Worm (Caenorhabditis elegans) whole organism, L4 larva: ENCODE data around the gene ZK892.3.
A peak's percentile ranks its signal among the peaks of the same experiment; 100 is the strongest.

Source experiments
- D1046.2 ChIP-seq: fragments of 200-800 bp; sonication (Bioruptor generic); IDR thresholded peaks from 2 replicates; pipeline ENCODE4 v1.3.6; 2022; ENCODE audit warnings: missing genetic modification characterization, missing compliant biosample characterization
- F26F4.8 ChIP-seq: fragments of 200-800 bp; sonication (Bioruptor generic); conservative IDR thresholded peaks from 2 replicates; pipeline ENCODE4 v1.3.6; 2022; ENCODE audit warnings: missing genetic modification characterization, missing compliant biosample characterization
- F37D6.2 ChIP-seq: sonication (generic microtip); optimal IDR thresholded peaks from 2 replicates; lab custom pipeline; 2016; ENCODE audit warnings: mild to moderate bottlenecking, missing genetic modification characterization, missing compliant biosample characterization
- F49E8.2 ChIP-seq: sonication (generic microtip); optimal IDR thresholded peaks from 2 replicates; lab custom pipeline; 2016; ENCODE audit warnings: missing compliant biosample characterization, mild to moderate bottlenecking, missing genetic modification characterization, borderline replicate concordance
- T20F7.1 ChIP-seq: fragments of 200-800 bp; sonication (Bioruptor generic); optimal IDR thresholded peaks from 2 replicates; lab custom pipeline; 2018; ENCODE audit warnings: mild to moderate bottlenecking, missing genetic modification characterization, missing compliant biosample characterization
- Y5F2A.4 ChIP-seq: fragments of 200-800 bp; sonication (Bioruptor generic); optimal IDR thresholded peaks from 2 replicates; lab custom pipeline; 2018; ENCODE audit warnings: mild to moderate bottlenecking, missing genetic modification characterization, missing compliant biosample characterization
- Y75B8A.6 ChIP-seq: fragments of 200-800 bp; sonication (Bioruptor generic); IDR thresholded peaks from 2 replicates; pipeline ENCODE4 v1.3.6; 2022; ENCODE audit warnings: missing genetic modification reagents, missing genetic modification characterization, missing compliant biosample characterization
- ZK337.2 ChIP-seq: fragments of 200-800 bp; sonication (Bioruptor generic); IDR thresholded peaks from 2 replicates; pipeline ENCODE4 v1.3.6; 2022; ENCODE audit warnings: missing genetic modification reagents, missing genetic modification characterization, missing compliant biosample characterization
- ZK546.5 ChIP-seq, 2 experiments: sonication (generic microtip); optimal IDR thresholded peaks; 2 replicates each; lab custom pipeline; 2017; ENCODE audit warnings: missing biosample characterization in 2 of 2, missing genetic modification characterization in 2 of 2
- aha-1 ChIP-seq: fragments of 150-350 bp; peaks from one replicate; lab custom pipeline; 2014; ENCODE audit warnings: missing biosample characterization, missing genetic modification characterization
- arid-1 ChIP-seq: fragments of 200-800 bp; sonication (Bioruptor generic); conservative IDR thresholded peaks from 2 replicates; pipeline ENCODE4 v1.3.6; 2022; ENCODE audit warnings: missing genetic modification reagents, missing genetic modification characterization, missing compliant biosample characterization
- attf-4 ChIP-seq: sonication (generic microtip); optimal IDR thresholded peaks from 3 replicates; lab custom pipeline; 2017; ENCODE audit warnings: missing biosample characterization, missing genetic modification characterization
- ces-1 ChIP-seq: fragments of 150-350 bp; sonication (generic microtip); optimal IDR thresholded peaks from 4 replicates; lab custom pipeline; 2014; ENCODE audit warnings: missing biosample characterization, missing genetic modification reagents, missing genetic modification characterization
- cey-2 ChIP-seq: sonication (generic microtip); optimal IDR thresholded peaks from 3 replicates; lab custom pipeline; 2017; ENCODE audit warnings: missing genetic modification characterization, mild to moderate bottlenecking, missing compliant biosample characterization, antibody characterized with exemption, borderline replicate concordance; ENCODE audit not compliant: insufficient read depth
- dmd-8 ChIP-seq: fragments of 200-800 bp; sonication (Bioruptor generic); IDR thresholded peaks from 2 replicates; pipeline ENCODE4 v1.3.6; 2022; ENCODE audit warnings: missing genetic modification characterization, missing compliant biosample characterization
- dmd-9 ChIP-seq: fragments of 200-800 bp; sonication (Bioruptor generic); IDR thresholded peaks from 2 replicates; pipeline ENCODE4 v1.3.6; 2022; ENCODE audit warnings: missing genetic modification reagents, missing genetic modification characterization, missing compliant biosample characterization
- dpl-1 ChIP-seq: fragments of 150-350 bp; optimal IDR thresholded peaks from 2 replicates; lab custom pipeline; 2014; ENCODE audit warnings: missing biosample characterization, missing genetic modification reagents, missing genetic modification characterization
- duxl-1 ChIP-seq: sonication (generic microtip); optimal IDR thresholded peaks from 2 replicates; lab custom pipeline; 2016; ENCODE audit warnings: mild to moderate bottlenecking, missing genetic modification characterization, moderate library complexity, missing compliant biosample characterization; ENCODE audit not compliant: poor library complexity
- egl-43 ChIP-seq: fragments of 200-800 bp; sonication (Bioruptor generic); IDR thresholded peaks from 2 replicates; pipeline ENCODE4 v1.3.6; 2022; ENCODE audit warnings: missing genetic modification reagents, missing genetic modification characterization, missing compliant biosample characterization
- fos-1 ChIP-seq: fragments of 150-350 bp; optimal IDR thresholded peaks from 2 replicates; lab custom pipeline; 2014; ENCODE audit warnings: missing biosample characterization, missing genetic modification characterization
- hif-1 ChIP-seq, 2 experiments: sonication (generic microtip); optimal IDR thresholded peaks; 2 replicates each; lab custom pipeline; 2016 to 2017; ENCODE audit warnings: missing compliant biosample characterization in 2 of 2, missing genetic modification characterization in 2 of 2, missing genetic modification reagents in 2 of 2, missing genotype in 2 of 2, mild to moderate bottlenecking in 1 of 2
- hlh-11 ChIP-seq: fragments of 200-800 bp; sonication (Bioruptor generic); optimal IDR thresholded peaks from 2 replicates; lab custom pipeline; 2018; ENCODE audit warnings: mild to moderate bottlenecking, missing genetic modification characterization, missing compliant biosample characterization
- lim-7 ChIP-seq: fragments of 200-800 bp; sonication (Bioruptor generic); IDR thresholded peaks from 2 replicates; pipeline ENCODE4 v1.3.6; 2022; ENCODE audit warnings: missing genetic modification characterization, missing compliant biosample characterization
- lin-1 ChIP-seq: fragments of 200-800 bp; sonication (Bioruptor generic); IDR thresholded peaks from 2 replicates; pipeline ENCODE4 v1.3.6; 2022; ENCODE audit warnings: missing genetic modification reagents, missing genetic modification characterization, missing compliant biosample characterization
- lin-38 ChIP-seq: fragments of 200-800 bp; sonication (Bioruptor generic); IDR thresholded peaks from 2 replicates; pipeline ENCODE4 v1.3.6; 2022; ENCODE audit warnings: missing genetic modification reagents, missing genetic modification characterization, missing compliant biosample characterization
- madf-5 ChIP-seq, 2 experiments: fragments of 200-800 bp; sonication (Bioruptor generic); IDR thresholded peaks; 2 replicates each; pipeline ENCODE4 v1.3.6; 2022; ENCODE audit warnings: missing compliant biosample characterization in 2 of 2, missing genetic modification characterization in 2 of 2
- mdl-1 ChIP-seq, 2 experiments: fragments of 150-350 bp in 1 of 2; sonication (generic microtip) in 1 of 2; optimal IDR thresholded peaks; 2 replicates each; lab custom pipeline; 2014 to 2017; ENCODE audit warnings: missing biosample characterization in 2 of 2, missing genetic modification characterization in 2 of 2
- mdt-29 ChIP-seq: fragments of 200-800 bp; sonication (Bioruptor generic); IDR thresholded peaks from 2 replicates; pipeline ENCODE4 v1.3.6; 2022; ENCODE audit warnings: missing genetic modification reagents, missing genetic modification characterization, missing compliant biosample characterization
- mep-1 ChIP-seq: fragments of 150-350 bp; sonication (generic microtip); optimal IDR thresholded peaks from 3 replicates; lab custom pipeline; 2014; ENCODE audit warnings: missing biosample characterization, missing genetic modification characterization
- mes-2 ChIP-seq: sonication (generic microtip); optimal IDR thresholded peaks from 2 replicates; lab custom pipeline; 2016; ENCODE audit warnings: missing genotype, mild to moderate bottlenecking, missing genetic modification characterization, missing compliant biosample characterization; ENCODE audit not compliant: poor library complexity, severe bottlenecking
- nhr-111 ChIP-seq: fragments of 200-800 bp; sonication (Bioruptor generic); optimal IDR thresholded peaks from 2 replicates; lab custom pipeline; 2018; ENCODE audit warnings: mild to moderate bottlenecking, missing genetic modification characterization, missing compliant biosample characterization
- nhr-237 ChIP-seq: sonication (generic microtip); optimal IDR thresholded peaks from 2 replicates; lab custom pipeline; 2017; ENCODE audit warnings: missing biosample characterization, missing genetic modification characterization
- nhr-28 ChIP-seq: fragments of 150-350 bp; optimal IDR thresholded peaks from 2 replicates; lab custom pipeline; 2014; ENCODE audit warnings: missing biosample characterization, missing genetic modification characterization
- nhr-41 ChIP-seq: fragments of 200-800 bp; sonication (Bioruptor generic); IDR thresholded peaks from 2 replicates; pipeline ENCODE4 v1.3.6; 2022; ENCODE audit warnings: missing genetic modification reagents, missing genetic modification characterization, missing compliant biosample characterization
- nhr-48 ChIP-seq: sonication (generic microtip); optimal IDR thresholded peaks from 2 replicates; lab custom pipeline; 2016; ENCODE audit warnings: mild to moderate bottlenecking, missing genetic modification characterization, missing compliant biosample characterization
- nhr-6 ChIP-seq: fragments of 150-350 bp; optimal IDR thresholded peaks from 2 replicates; lab custom pipeline; 2014; ENCODE audit warnings: missing biosample characterization, missing genetic modification characterization
- rbr-2 ChIP-seq: sonication (generic microtip); optimal IDR thresholded peaks from 2 replicates; lab custom pipeline; 2016; ENCODE audit warnings: missing genotype, missing genetic modification characterization, missing compliant biosample characterization
- saeg-2 ChIP-seq: fragments of 200-800 bp; sonication (Bioruptor generic); IDR thresholded peaks from 2 replicates; pipeline ENCODE4 v1.3.6; 2022; ENCODE audit warnings: missing genetic modification reagents, missing genetic modification characterization, missing compliant biosample characterization
- sdz-12 ChIP-seq: fragments of 200-800 bp; sonication (Bioruptor generic); optimal IDR thresholded peaks from 2 replicates; lab custom pipeline; 2018; ENCODE audit warnings: mild to moderate bottlenecking, missing genetic modification characterization, missing compliant biosample characterization
- tag-97 ChIP-seq: fragments of 200-800 bp; sonication (Bioruptor generic); IDR thresholded peaks from 2 replicates; pipeline ENCODE4 v1.3.6; 2022; ENCODE audit warnings: missing genetic modification characterization, missing compliant biosample characterization
- unc-62 ChIP-seq, 3 experiments: fragments of 150-350 bp in 1 of 3; sonication (generic microtip); optimal IDR thresholded peaks in 2 of 3; peaks in 1 of 3; 1 replicate in 1 of 3; 2 replicates in 2 of 3; lab custom pipeline; 2014 to 2017; ENCODE audit warnings: missing biosample characterization in 3 of 3, missing genetic modification characterization in 3 of 3, missing genetic modification reagents in 3 of 3, missing genotype in 1 of 3
- zfp-2 ChIP-seq: sonication (generic microtip); optimal IDR thresholded peaks from 2 replicates; lab custom pipeline; 2016; ENCODE audit warnings: mild to moderate bottlenecking, missing genetic modification characterization, missing compliant biosample characterization
- zfp-3 ChIP-seq: fragments of 200-800 bp; sonication (Bioruptor generic); conservative IDR thresholded peaks from 2 replicates; pipeline ENCODE4 v1.3.6; 2022; ENCODE audit warnings: missing genetic modification reagents, missing genetic modification characterization, missing compliant biosample characterization

The ZK892.3 gene

DNA sequence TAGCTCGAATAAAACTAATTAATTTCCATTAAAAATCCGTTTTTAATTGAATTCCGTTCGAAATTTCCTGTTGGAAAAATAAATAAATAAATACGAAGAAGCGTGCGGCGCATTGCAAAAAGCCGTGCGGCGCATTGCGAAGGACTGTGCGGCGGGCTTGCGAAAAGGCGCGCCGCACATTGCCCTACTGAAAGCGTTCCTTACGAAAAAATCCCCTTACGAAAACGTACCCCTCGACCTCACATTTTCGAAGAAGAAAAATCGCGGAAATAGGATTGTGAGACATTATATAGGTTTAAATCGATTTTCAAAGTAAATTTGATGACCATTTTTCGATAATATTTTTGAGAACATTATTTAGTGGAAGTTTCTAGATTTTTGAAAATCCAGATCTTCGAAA, 33.1 kb downstream of the ZK892.3 start (continued):
- TF ChIP-seq arid-1 (GFP tag; lab: Robert Waterston, UW) (peak; percentile 58; the same call in 1 of the 2 replicates), nhr-41 (0 out of 2 replicates have a peak, but pooled peaks have one; percentile 36), mes-2 (tag; lab: Kevin White, UChicago) (peak; percentile 49), saeg-2 (GFP tag; lab: Robert Waterston, UW) (0 out of 2 replicates have a peak, but pooled peaks have one; percentile 20), lin-38 (peak; percentile 91), mdt-29 (GFP tag; lab: Robert Waterston, UW) (0 out of 2 replicates have a peak, but pooled peaks have one; percentile 16), D1046.2 (GFP tag; lab: Robert Waterston, UW) (peak; percentile 74; the same call in 1 of the 2 replicates)

DNA sequence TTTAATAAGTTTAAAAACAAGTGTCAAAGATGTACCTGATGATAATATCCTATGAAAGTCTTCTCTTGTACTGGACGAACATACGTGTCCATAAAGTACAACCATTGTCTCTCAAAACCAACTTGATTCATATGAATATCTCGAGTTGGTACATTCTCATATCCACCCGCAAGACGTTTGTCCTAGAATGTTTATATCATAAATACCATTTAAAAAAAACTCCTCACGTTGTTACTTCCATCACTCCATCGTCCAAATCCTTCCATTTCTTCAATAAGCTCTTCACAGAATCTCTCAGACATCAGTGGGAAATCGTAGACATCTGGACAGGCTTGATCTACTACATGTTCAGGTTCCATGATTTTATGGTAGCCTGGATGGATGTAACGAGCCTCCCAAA, 33.8 kb downstream of the ZK892.3 start:
- TF ChIP-seq unc-62 (GFP tag; optimal IDR thresholded peaks at IDR 0.05 in 1 of 2; lab: Kevin White, UChicago): peak in 1 of 2 experiments; percentile 93
- TF ChIP-seq unc-62 (tag; optimal IDR thresholded peaks at IDR 0.05; lab: Kevin White, UChicago): no peak
- TF ChIP-seq Y75B8A.6 (GFP tag; lab: Robert Waterston, UW): no peak

DNA sequence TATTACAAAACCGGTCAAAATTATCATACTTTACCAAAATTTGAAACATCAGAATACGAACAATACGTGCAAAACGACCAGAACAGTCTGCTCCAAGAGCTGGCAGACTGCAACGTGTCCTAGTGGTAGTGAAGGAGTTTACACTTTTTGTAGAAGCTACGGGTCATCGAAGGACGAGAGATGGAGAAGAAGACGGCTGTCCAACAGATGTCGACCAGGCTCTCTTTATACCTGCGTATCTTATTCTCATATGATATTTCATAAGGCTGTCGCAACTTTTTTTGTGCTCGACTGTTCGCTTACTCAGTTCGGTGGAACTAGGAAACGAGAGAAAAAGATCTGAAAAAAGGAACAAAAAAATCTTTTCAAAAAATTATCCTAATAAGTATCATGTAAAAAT, 38.2 kb downstream of the ZK892.3 start, which contains the start of gene let-268:
Gene let-268, minus strand, starts transcription at position 182 of the 400 bp plus-strand sequence.
- peak; percentile 7 for TF ChIP-seq aha-1 (tag; lab: Kevin White, UChicago)
- no peak for TF ChIP-seq lin-1 (GFP tag; lab: Robert Waterston, UW)
- TF ChIP-seq dpl-1 (GFP tag; lab: Kevin White, UChicago): no peak
- TF ChIP-seq hif-1 (tag; optimal IDR thresholded peaks at IDR 0.05; lab: Kevin White, UChicago): peak in 1 of 2 experiments; percentile 40
- TF ChIP-seq hlh-11: peak; percentile 12
- TF ChIP-seq lim-7: no peak
- no peak for TF ChIP-seq arid-1 (GFP tag; lab: Robert Waterston, UW)
- no peak for TF ChIP-seq nhr-28
- no peak for TF ChIP-seq ZK546.5 (tag; optimal IDR thresholded peaks at IDR 0.05; lab: Kevin White, UChicago)
- TF ChIP-seq zfp-3: no peak
- no peak for TF ChIP-seq T20F7.1 (GFP tag; lab: Kevin White, UChicago)

DNA sequence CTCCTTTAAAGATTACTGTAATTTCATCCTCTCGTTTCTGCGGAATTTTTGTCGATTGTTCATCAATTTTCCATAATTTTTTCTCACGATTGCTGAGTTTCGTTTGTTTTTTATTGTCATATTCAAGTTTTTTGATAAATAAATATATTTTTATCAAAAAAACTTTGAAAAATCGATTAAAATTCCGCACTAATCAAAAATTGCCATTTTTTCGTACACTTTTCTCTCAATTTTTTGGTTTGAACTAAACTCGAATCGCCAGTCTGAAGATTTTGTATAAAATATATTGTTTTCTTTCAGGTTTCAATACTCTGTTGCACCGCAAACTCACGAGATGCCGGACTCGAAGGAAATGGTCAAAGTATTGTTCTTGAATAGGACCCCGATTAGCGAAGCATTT, 39.2 kb downstream of the ZK892.3 start, which contains the start of gene ogr-2:
Gene ogr-2, plus strand, starts transcription at position 301 of the 400 bp plus-strand sequence.
- no peak for TF ChIP-seq nhr-48 (tag; lab: Kevin White, UChicago)
- no peak for TF ChIP-seq rbr-2
- TF ChIP-seq attf-4 (tag; lab: Kevin White, UChicago): no peak
- TF ChIP-seq, all 104 proteins: peak for 0

DNA sequence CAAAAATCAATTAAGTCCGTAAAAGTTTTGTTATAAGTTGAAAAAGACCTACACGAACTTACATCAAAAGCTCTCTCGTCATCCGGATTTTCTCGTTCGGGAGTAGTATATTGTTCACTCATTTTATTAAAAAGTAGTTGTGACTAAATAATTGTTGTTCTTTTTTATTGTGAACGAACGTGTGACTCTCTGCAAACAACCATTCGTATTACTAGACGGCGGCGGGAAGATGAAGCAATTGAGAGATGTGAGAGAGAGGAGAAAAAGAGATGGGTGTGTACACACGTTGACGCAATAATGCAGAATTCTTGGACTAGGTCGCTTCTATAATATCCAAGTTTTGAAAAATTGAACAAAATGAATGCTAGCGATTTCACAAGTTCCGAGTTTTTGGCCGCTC, 43.3 kb downstream of the ZK892.3 start, which contains the start of the genes F52H3.11 and bath-38:
Gene F52H3.11, minus strand, starts transcription at position 203 of the 400 bp plus-strand sequence.
Gene bath-38, minus strand, starts transcription at position 310 of the 400 bp plus-strand sequence.
- TF ChIP-seq mdl-1 (tag; optimal IDR thresholded peaks at IDR 0.05; lab: Kevin White, UChicago) (peak in 1 of 2 experiments; percentile 5), aha-1 (tag; lab: Kevin White, UChicago) (peak; percentile 91), duxl-1 (tag; lab: Kevin White, UChicago) (no peak), zfp-2 (no peak), ZK337.2 (GFP tag; lab: Robert Waterston, UW) (no peak), mdt-29 (GFP tag; lab: Robert Waterston, UW) (no peak), nhr-237 (tag; lab: Kevin White, UChicago) (no peak), F37D6.2 (tag; lab: Kevin White, UChicago) (no peak), tag-97 (no peak), F26F4.8 (GFP tag; lab: Robert Waterston, UW) (no peak), ces-1 (GFP tag; lab: Kevin White, UChicago) (no peak), dmd-9 (no peak), F49E8.2 (tag; lab: Kevin White, UChicago) (no peak), Y5F2A.4 (GFP tag; lab: Kevin White, UChicago) (no peak), nhr-111 (GFP tag; lab: Kevin White, UChicago) (no peak), dmd-8 (GFP tag; lab: Robert Waterston, UW) (no peak), cey-2 (no peak), sdz-12 (GFP tag; lab: Kevin White, UChicago) (no peak), T20F7.1 (GFP tag; lab: Kevin White, UChicago) (peak; percentile 19), D1046.2 (GFP tag; lab: Robert Waterston, UW) (no peak), nhr-6 (tag; lab: Kevin White, UChicago) (peak; percentile 38), egl-43 (GFP tag; lab: Robert Waterston, UW) (no peak), madf-5 (GFP tag; IDR thresholded peaks at IDR 0.05; lab: Robert Waterston, UW) (no peak), mep-1 (tag; lab: Kevin White, UChicago) (no peak), fos-1 (no peak)
